Worm (Caenorhabditis elegans) whole organism, L1 larva: ENCODE data around the gene Y26E6A.3.
A peak's percentile ranks its signal among the peaks of the same experiment; 100 is the strongest.

Experiments used
- C04F5.9 ChIP-seq: sonication (generic microtip); optimal IDR thresholded peaks from 2 replicates; lab custom pipeline; 2016; ENCODE audit warnings: missing genetic modification characterization, missing compliant biosample characterization
- Y116A8C.19 ChIP-seq: sonication (generic microtip); optimal IDR thresholded peaks from 2 replicates; lab custom pipeline; 2016; ENCODE audit warnings: missing compliant biosample characterization, missing genetic modification characterization, borderline replicate concordance
- blmp-1 ChIP-seq: fragments of 150-350 bp; optimal IDR thresholded peaks from 2 replicates; lab custom pipeline; 2014; ENCODE audit warnings: missing biosample characterization, missing genetic modification characterization
- ceh-8 ChIP-seq: fragments of 200-800 bp; sonication (Bioruptor generic); optimal IDR thresholded peaks from 2 replicates; lab custom pipeline; 2018; ENCODE audit warnings: mild to moderate bottlenecking, missing genetic modification characterization, moderate library complexity, missing compliant biosample characterization
- ceh-88 ChIP-seq: fragments of 200-800 bp; sonication (Bioruptor generic); IDR thresholded peaks from 2 replicates; pipeline ENCODE4 v1.3.6; 2022; ENCODE audit warnings: missing genetic modification characterization, missing compliant biosample characterization
- ceh-90 ChIP-seq: sonication (generic microtip); optimal IDR thresholded peaks from 2 replicates; lab custom pipeline; 2016; ENCODE audit warnings: missing genetic modification characterization, missing compliant biosample characterization
- efl-1 ChIP-seq, 4 experiments: fragments of 150-350 bp; optimal IDR thresholded peaks in 3 of 4; peaks in 1 of 4; 1 replicate in 1 of 4; 2 replicates in 3 of 4; lab custom pipeline; 2014; ENCODE audit warnings: missing biosample characterization in 2 of 4, missing genetic modification characterization in 2 of 4, missing genetic modification reagents in 2 of 4
- egl-27 ChIP-seq, 2 experiments: fragments of 150-350 bp in 1 of 2; sonication (generic microtip); optimal IDR thresholded peaks; 3 replicates each; lab custom pipeline; 2017 to 2018; ENCODE audit warnings: missing biosample characterization in 2 of 2, missing genetic modification characterization in 2 of 2, missing genetic modification reagents in 2 of 2
- elt-3 ChIP-seq, 6 experiments: fragments of 150-350 bp in 1 of 6; sonication (generic microtip); optimal IDR thresholded peaks; 2 replicates each; lab custom pipeline; 2017 to 2018; ENCODE audit warnings: missing biosample characterization in 6 of 6, missing genetic modification characterization in 6 of 6, inconsistent platforms in 1 of 6
- fkh-4 ChIP-seq: sonication (generic microtip); optimal IDR thresholded peaks from 2 replicates; lab custom pipeline; 2016; ENCODE audit warnings: missing compliant biosample characterization, missing genetic modification characterization, borderline replicate concordance
- fos-1 ChIP-seq: fragments of 150-350 bp; optimal IDR thresholded peaks from 2 replicates; lab custom pipeline; 2014; ENCODE audit warnings: missing biosample characterization, missing genetic modification characterization
- hpl-2 ChIP-seq: fragments of 150-350 bp; optimal IDR thresholded peaks from 2 replicates; lab custom pipeline; 2014; ENCODE audit warnings: missing biosample characterization, missing genetic modification reagents, missing genetic modification characterization
- irx-1 ChIP-seq: sonication (generic microtip); optimal IDR thresholded peaks from 2 replicates; lab custom pipeline; 2016; ENCODE audit warnings: missing genetic modification characterization, missing compliant biosample characterization
- lin-14 ChIP-seq: fragments of 200-800 bp; sonication (Bioruptor generic); optimal IDR thresholded peaks from 2 replicates; lab custom pipeline; 2018; ENCODE audit warnings: mild to moderate bottlenecking, missing genetic modification characterization, moderate library complexity, missing compliant biosample characterization
- lin-15B ChIP-seq: fragments of 150-350 bp; sonication (generic microtip); optimal IDR thresholded peaks from 3 replicates; lab custom pipeline; 2014; ENCODE audit warnings: missing biosample characterization, missing genetic modification characterization
- lin-35 ChIP-seq, 2 experiments: fragments of 150-350 bp; optimal IDR thresholded peaks; 2 replicates each; lab custom pipeline; 2014; ENCODE audit warnings: missing biosample characterization in 2 of 2, missing genetic modification characterization in 2 of 2, missing genetic modification reagents in 2 of 2
- lir-3 ChIP-seq: sonication (generic microtip); optimal IDR thresholded peaks from 2 replicates; lab custom pipeline; 2016; ENCODE audit warnings: mild to moderate bottlenecking, missing genetic modification characterization, moderate library complexity, missing compliant biosample characterization; ENCODE audit not compliant: poor library complexity
- lsy-2 ChIP-seq, 2 experiments: fragments of 150-350 bp; optimal IDR thresholded peaks; 2 replicates each; lab custom pipeline; 2014; ENCODE audit warnings: missing biosample characterization in 2 of 2, missing genetic modification characterization in 2 of 2
- mef-2 ChIP-seq: fragments of 150-350 bp; optimal IDR thresholded peaks from 2 replicates; lab custom pipeline; 2014; ENCODE audit warnings: missing biosample characterization, missing genetic modification characterization
- mep-1 ChIP-seq: fragments of 150-350 bp; optimal IDR thresholded peaks from 2 replicates; lab custom pipeline; 2014; ENCODE audit warnings: missing biosample characterization, missing genetic modification characterization
- nhr-11 ChIP-seq: fragments of 150-350 bp; optimal IDR thresholded peaks from 2 replicates; lab custom pipeline; 2014; ENCODE audit warnings: missing biosample characterization, missing genetic modification characterization
- nhr-19 ChIP-seq: fragments of 200-800 bp; sonication (Bioruptor generic); conservative IDR thresholded peaks from 2 replicates; pipeline ENCODE4 v1.3.6; 2022; ENCODE audit warnings: missing genetic modification characterization, missing compliant biosample characterization
- nhr-20 ChIP-seq: sonication (generic microtip); optimal IDR thresholded peaks from 2 replicates; lab custom pipeline; 2016; ENCODE audit warnings: mild to moderate bottlenecking, missing genetic modification characterization, missing compliant biosample characterization
- nhr-237 ChIP-seq: fragments of 150-350 bp; optimal IDR thresholded peaks from 2 replicates; lab custom pipeline; 2014; ENCODE audit warnings: missing biosample characterization, missing genetic modification characterization
- nhr-47 ChIP-seq: sonication (generic microtip); optimal IDR thresholded peaks from 2 replicates; lab custom pipeline; 2016; ENCODE audit warnings: mild to moderate bottlenecking, missing genetic modification characterization, moderate library complexity, missing compliant biosample characterization
- nhr-71 ChIP-seq: sonication (generic microtip); optimal IDR thresholded peaks from 2 replicates; lab custom pipeline; 2016; ENCODE audit warnings: mild to moderate bottlenecking, missing genetic modification characterization, moderate library complexity, missing compliant biosample characterization
- nhr-76 ChIP-seq: sonication (generic microtip); optimal IDR thresholded peaks from 2 replicates; lab custom pipeline; 2017; ENCODE audit warnings: missing biosample characterization, missing genetic modification characterization
- nhr-77 ChIP-seq: fragments of 150-350 bp; optimal IDR thresholded peaks from 2 replicates; lab custom pipeline; 2014; ENCODE audit warnings: missing biosample characterization, missing genetic modification characterization
- nhr-85 ChIP-seq: sonication (generic microtip); peaks from one replicate; lab custom pipeline; 2016; ENCODE audit warnings: missing genetic modification characterization, inconsistent platforms, missing compliant biosample characterization
- nhr-90 ChIP-seq: sonication (generic microtip); optimal IDR thresholded peaks from 2 replicates; lab custom pipeline; 2016; ENCODE audit warnings: mild to moderate bottlenecking, missing genetic modification characterization, missing compliant biosample characterization; ENCODE audit not compliant: poor library complexity
- skn-1 ChIP-seq: fragments of 150-350 bp; optimal IDR thresholded peaks from 2 replicates; lab custom pipeline; 2014; ENCODE audit warnings: missing biosample characterization, missing genetic modification characterization
- snpc-4 ChIP-seq: fragments of 150-350 bp; optimal IDR thresholded peaks from 2 replicates; lab custom pipeline; 2014; ENCODE audit warnings: missing biosample characterization, missing genetic modification characterization
- snu-23 ChIP-seq: sonication (generic microtip); optimal IDR thresholded peaks from 2 replicates; lab custom pipeline; 2016; ENCODE audit warnings: missing genetic modification characterization, missing compliant biosample characterization
- sox-4 ChIP-seq: sonication (generic microtip); optimal IDR thresholded peaks from 2 replicates; lab custom pipeline; 2016; ENCODE audit warnings: missing genetic modification characterization, missing compliant biosample characterization
- sptf-1 ChIP-seq: fragments of 150-350 bp; optimal IDR thresholded peaks from 2 replicates; lab custom pipeline; 2014; ENCODE audit warnings: missing biosample characterization, missing genetic modification characterization
- unc-130 ChIP-seq: fragments of 150-350 bp; optimal IDR thresholded peaks from 2 replicates; lab custom pipeline; 2017; ENCODE audit warnings: missing biosample characterization, missing genetic modification characterization, inconsistent platforms
- unc-86 ChIP-seq: sonication (generic microtip); optimal IDR thresholded peaks from 2 replicates; lab custom pipeline; 2016; ENCODE audit warnings: missing genetic modification characterization, missing compliant biosample characterization
- unc-98 ChIP-seq: fragments of 200-800 bp; sonication (Bioruptor generic); IDR thresholded peaks from 2 replicates; pipeline ENCODE4 v1.3.6; 2022; ENCODE audit warnings: missing genetic modification characterization, missing compliant biosample characterization
- zag-1 ChIP-seq: fragments of 150-350 bp; optimal IDR thresholded peaks from 2 replicates; lab custom pipeline; 2014; ENCODE audit warnings: missing biosample characterization, missing genetic modification characterization
- ztf-11 ChIP-seq, 2 experiments: sonication (generic microtip); optimal IDR thresholded peaks; 2 replicates each; lab custom pipeline; 2016 to 2017; ENCODE audit warnings: missing genetic modification characterization in 2 of 2, missing biosample characterization in 1 of 2, missing compliant biosample characterization in 1 of 2
- ztf-4 ChIP-seq: fragments of 150-350 bp; optimal IDR thresholded peaks from 2 replicates; lab custom pipeline; 2014; ENCODE audit warnings: missing biosample characterization, missing genetic modification characterization

Y26E6A.3 gene

DNA sequence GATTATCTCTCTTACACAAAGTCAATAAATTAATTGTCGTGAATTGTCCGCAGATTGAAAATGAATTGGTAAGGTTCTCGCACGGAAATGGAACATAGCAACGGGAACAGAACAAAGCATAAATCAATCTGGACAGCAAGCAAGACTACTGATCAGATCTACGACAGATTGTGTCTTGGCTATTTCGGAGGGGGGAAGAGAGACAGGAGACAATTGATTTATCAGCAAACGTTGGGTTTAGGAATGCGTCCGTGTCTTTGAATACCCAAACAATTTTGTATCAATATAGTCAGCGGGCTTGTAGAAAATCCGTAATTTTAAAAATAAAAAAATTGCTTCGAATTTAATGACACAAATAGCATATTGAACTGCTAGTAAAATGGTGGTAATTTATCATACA, 31.5 kb upstream of the Y26E6A.3 start (continued):
- TF ChIP-seq ceh-8 (GFP tag; lab: Kevin White, UChicago), result no peak
- no peak for TF ChIP-seq lir-3 (tag; lab: Kevin White, UChicago)
- TF ChIP-seq lin-15B (tag; lab: Kevin White, UChicago), result no peak
- no peak for TF ChIP-seq unc-98 (GFP tag; lab: Robert Waterston, UW)
- TF ChIP-seq fos-1 (tag; lab: Kevin White, UChicago), result no peak

DNA sequence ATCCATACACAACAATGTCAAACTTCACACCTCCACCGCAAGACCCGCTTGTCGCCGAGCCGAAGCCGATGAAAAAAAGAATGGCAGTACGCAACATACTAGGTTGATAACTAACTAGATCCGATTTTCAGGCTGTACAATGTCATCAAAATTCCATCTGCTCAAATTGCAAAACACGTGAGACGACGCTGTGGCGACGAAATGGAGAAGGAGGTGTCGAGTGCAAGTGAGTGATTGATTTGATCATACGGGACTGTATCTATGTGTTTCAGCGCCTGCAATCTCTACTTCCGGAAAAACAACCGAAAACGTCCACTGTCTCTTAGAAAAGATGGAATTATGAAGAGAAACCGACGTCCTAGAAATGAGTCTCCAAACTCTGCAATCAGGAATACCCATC, 30.5 kb upstream of the Y26E6A.3 start:
- TF ChIP-seq lin-35 (GFP tag; optimal IDR thresholded peaks at IDR 0.05; lab: Kevin White, UChicago) (peak in 1 of 2 experiments; percentile 38), nhr-20 (tag; lab: Kevin White, UChicago) (peak; percentile 24), nhr-71 (tag; lab: Kevin White, UChicago) (peak; percentile 21), nhr-90 (peak; percentile 13), lin-14 (GFP tag; lab: Kevin White, UChicago) (peak; percentile 20), ztf-4 (tag; lab: Kevin White, UChicago) (no peak), nhr-76 (no peak), nhr-237 (no peak), Y116A8C.19 (tag; lab: Kevin White, UChicago) (no peak), elt-3 (tag; optimal IDR thresholded peaks at IDR 0.05; lab: Kevin White, UChicago) (peak in 2 of 6 experiments; percentile 35 to 40), efl-1 (optimal IDR thresholded peaks at IDR 0.05; lab: Kevin White, UChicago) (no peak), efl-1 (GFP tag; optimal IDR thresholded peaks at IDR 0.05 in 1 of 2; lab: Kevin White, UChicago) (peak in 1 of 2 experiments; percentile 42), nhr-85 (peak; percentile 81), snu-23 (GFP tag; lab: Kevin White, UChicago) (peak; percentile 10), sptf-1 (tag; lab: Kevin White, UChicago) (no peak)

DNA sequence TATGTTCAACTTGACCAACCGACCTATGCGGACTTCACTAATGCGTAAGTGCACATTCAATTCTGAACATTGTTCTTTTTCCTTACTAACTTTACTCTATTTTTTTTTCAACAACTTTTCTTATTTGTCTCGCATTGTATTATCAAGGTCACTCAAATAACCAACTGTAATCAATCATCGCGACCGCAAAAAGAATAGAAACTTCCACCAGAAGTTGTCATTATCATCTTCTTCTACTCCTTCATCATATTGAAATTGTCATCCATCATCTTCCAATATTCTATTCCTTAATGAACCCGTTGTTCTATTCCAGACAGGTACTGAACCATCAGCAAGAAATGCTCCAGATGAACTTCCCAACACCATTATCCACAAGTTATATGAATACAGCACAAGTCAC, 29.6 kb upstream of the Y26E6A.3 start:
- peak in 1 of 2 experiments; percentile 22 for TF ChIP-seq lsy-2 (tag; optimal IDR thresholded peaks at IDR 0.05; lab: Kevin White, UChicago)
- peak in 1 of 2 experiments; percentile 28 for TF ChIP-seq lin-35 (GFP tag; optimal IDR thresholded peaks at IDR 0.05; lab: Kevin White, UChicago)
- TF ChIP-seq elt-3 (tag; optimal IDR thresholded peaks at IDR 0.05; lab: Kevin White, UChicago), result peak in 5 of 6 experiments; percentile 53 to 91 (median 80)
- no peak for TF ChIP-seq sox-4 (tag; lab: Kevin White, UChicago)
- no peak; the same call in 1 of the 2 replicates for TF ChIP-seq nhr-19 (GFP tag; lab: Robert Waterston, UW)
- peak; percentile 81 for TF ChIP-seq nhr-85
- no peak for TF ChIP-seq nhr-77 (tag; lab: Kevin White, UChicago)
- peak; percentile 56 for TF ChIP-seq blmp-1 (tag; lab: Kevin White, UChicago)
- TF ChIP-seq nhr-71 (tag; lab: Kevin White, UChicago), result peak; percentile 47
- TF ChIP-seq snu-23 (GFP tag; lab: Kevin White, UChicago), result peak; percentile 33
- TF ChIP-seq egl-27 (tag; optimal IDR thresholded peaks at IDR 0.05; lab: Kevin White, UChicago), result no peak
- TF ChIP-seq irx-1 (tag; lab: Kevin White, UChicago), result peak; percentile 3
- TF ChIP-seq C04F5.9 (tag; lab: Kevin White, UChicago), result no peak
- no peak for TF ChIP-seq mef-2 (tag; lab: Kevin White, UChicago)
- TF ChIP-seq nhr-20 (tag; lab: Kevin White, UChicago), result peak; percentile 38
- no peak for TF ChIP-seq unc-86 (tag; lab: Kevin White, UChicago)
- TF ChIP-seq fkh-4 (tag; lab: Kevin White, UChicago), result no peak
- peak; percentile 19 for TF ChIP-seq lin-14 (GFP tag; lab: Kevin White, UChicago)
- no peak for TF ChIP-seq nhr-237

DNA sequence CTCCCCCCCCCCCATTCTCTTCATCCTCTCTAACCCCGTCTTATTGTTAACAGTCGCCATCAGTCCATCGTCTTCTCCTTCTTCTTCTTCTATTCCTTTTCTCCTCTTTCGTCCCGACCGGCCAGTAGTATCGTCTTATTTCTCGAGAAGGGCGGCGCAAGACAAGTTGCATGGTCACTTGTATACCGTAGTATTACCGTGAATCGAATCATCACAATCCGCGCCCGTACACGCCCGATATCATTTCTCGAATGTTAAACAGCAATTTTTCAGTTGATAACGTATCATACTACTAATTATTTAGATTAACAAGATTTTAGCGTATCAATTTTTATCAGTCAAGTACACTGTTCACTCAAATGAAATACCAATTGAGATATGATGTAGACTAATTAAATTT, 28.2 kb upstream of the Y26E6A.3 start:
- TF ChIP-seq ceh-8 (GFP tag; lab: Kevin White, UChicago) (no peak), lir-3 (tag; lab: Kevin White, UChicago) (no peak), skn-1 (tag; lab: Kevin White, UChicago) (no peak), zag-1 (tag; lab: Kevin White, UChicago) (no peak), irx-1 (tag; lab: Kevin White, UChicago) (no peak), snpc-4 (no peak), fkh-4 (tag; lab: Kevin White, UChicago) (no peak), nhr-85 (peak; percentile 73), elt-3 (tag; optimal IDR thresholded peaks at IDR 0.05; lab: Kevin White, UChicago) (peak; percentile 71 to 98 (median 92)), nhr-11 (tag; lab: Kevin White, UChicago) (no peak), mef-2 (tag; lab: Kevin White, UChicago) (no peak), nhr-19 (GFP tag; lab: Robert Waterston, UW) (0 out of 2 replicates have a peak, but pooled peaks have one; percentile 1), mep-1 (tag; lab: Kevin White, UChicago) (no peak), ceh-90 (tag; lab: Kevin White, UChicago) (no peak), lin-15B (tag; lab: Kevin White, UChicago) (no peak), nhr-47 (tag; lab: Kevin White, UChicago) (no peak), lin-14 (GFP tag; lab: Kevin White, UChicago) (no peak), lsy-2 (tag; optimal IDR thresholded peaks at IDR 0.05; lab: Kevin White, UChicago) (peak in 1 of 2 experiments; percentile 56), sptf-1 (tag; lab: Kevin White, UChicago) (no peak), efl-1 (optimal IDR thresholded peaks at IDR 0.05; lab: Kevin White, UChicago) (no peak), efl-1 (GFP tag; optimal IDR thresholded peaks at IDR 0.05 in 1 of 2; lab: Kevin White, UChicago) (no peak), nhr-77 (tag; lab: Kevin White, UChicago) (no peak), unc-130 (tag; lab: Kevin White, UChicago) (peak; percentile 38), fos-1 (tag; lab: Kevin White, UChicago) (no peak), ceh-88 (GFP tag; lab: Robert Waterston, UW) (no peak), ztf-11 (tag; optimal IDR thresholded peaks at IDR 0.05; lab: Kevin White, UChicago) (no peak), nhr-90 (peak; percentile 0), snu-23 (GFP tag; lab: Kevin White, UChicago) (peak; percentile 12), hpl-2 (GFP tag; lab: Kevin White, UChicago) (no peak)
